Worm (Caenorhabditis elegans): ENCODE data around the gene hsp-3.

Gene hsp-3

DNA sequence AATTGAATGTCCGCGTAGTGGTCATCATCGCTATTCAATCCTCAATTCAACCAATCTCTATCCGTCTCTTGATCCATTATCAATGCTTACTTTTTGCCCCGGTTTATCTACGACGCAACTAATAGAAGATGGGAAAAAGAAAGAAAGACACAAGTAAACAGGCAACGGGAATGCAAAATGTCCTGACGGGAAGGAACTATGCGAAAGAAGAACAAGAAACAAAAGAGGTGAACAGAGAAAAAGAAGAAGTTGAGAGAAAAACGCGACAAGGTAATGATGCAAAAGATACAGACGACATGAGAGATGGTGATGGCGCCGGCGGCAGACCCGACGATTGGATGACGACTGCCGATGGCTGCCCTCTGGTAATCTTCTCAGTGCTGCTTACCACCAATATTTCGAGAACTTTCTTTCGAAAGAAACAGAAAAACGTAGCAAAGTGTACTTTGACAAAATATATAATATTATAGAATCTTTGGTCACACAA, 49.9 kb downstream of the hsp-3 start:
- TF ChIP-seq tbx-2 (tag; optimal IDR thresholded peaks at IDR 0.05), result peak; percentile 3
- TF ChIP-seq ceh-18 (tag; optimal IDR thresholded peaks at IDR 0.05), result peak; percentile 80
- TF ChIP-seq ceh-14 (tag; optimal IDR thresholded peaks at IDR 0.05), result no peak
- TF ChIP-seq pha-2 (tag; optimal IDR thresholded peaks at IDR 0.05), result no peak
- no peak for TF ChIP-seq hlh-6 (tag; optimal IDR thresholded peaks at IDR 0.05)
- peak; percentile 42 for TF ChIP-seq ref-2 (tag; optimal IDR thresholded peaks at IDR 0.05)
- no peak for TF ChIP-seq zip-5 (tag; optimal IDR thresholded peaks at IDR 0.05)
- peak; percentile 76 for TF ChIP-seq nfya-1 (tag; optimal IDR thresholded peaks at IDR 0.05)
- TF ChIP-seq rnt-1 (tag; optimal IDR thresholded peaks at IDR 0.05), result no peak
- no peak for TF ChIP-seq C38D4.7 (GFP tag; optimal IDR thresholded peaks at IDR 0.05)
- no peak for TF ChIP-seq ttx-3 (tag; optimal IDR thresholded peaks at IDR 0.05)
- TF ChIP-seq elt-2 (tag; optimal IDR thresholded peaks at IDR 0.05), result peak; percentile 31
- TF ChIP-seq dmd-4 (tag; optimal IDR thresholded peaks at IDR 0.05; ENCODE audit: borderline replicate concordance), result no peak

DNA sequence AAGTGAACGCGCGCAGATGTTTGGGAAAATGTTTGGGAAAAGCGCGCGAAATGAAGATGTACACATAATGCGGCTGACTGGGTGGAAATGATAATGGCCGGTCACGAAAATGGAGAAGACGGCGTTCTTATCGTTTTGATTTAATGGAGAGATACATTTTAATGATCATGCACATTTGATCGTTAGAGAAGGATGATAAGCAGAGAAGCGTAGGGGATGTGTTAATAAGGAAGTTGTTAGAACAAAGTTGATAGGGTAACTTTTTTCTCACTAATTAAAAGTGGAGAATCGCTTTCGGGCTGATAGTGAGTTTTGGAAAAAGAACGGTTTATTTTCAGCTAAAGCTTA, 50.9 kb downstream of the hsp-3 start:
- TF ChIP-seq sdc-2 (tag; optimal IDR thresholded peaks at IDR 0.05), result no peak
- TF ChIP-seq eyg-1 (tag; optimal IDR thresholded peaks at IDR 0.05), result no peak
- TF ChIP-seq hlh-8 (tag; optimal IDR thresholded peaks at IDR 0.05), result no peak
- no peak for TF ChIP-seq che-1 (tag; optimal IDR thresholded peaks at IDR 0.05)
- TF ChIP-seq ceh-18 (tag; optimal IDR thresholded peaks at IDR 0.05), result no peak
- TF ChIP-seq ahr-1 (tag; optimal IDR thresholded peaks at IDR 0.05), result no peak
- no peak for TF ChIP-seq ceh-31 (tag; optimal IDR thresholded peaks at IDR 0.05)
- no peak for TF ChIP-seq lin-11 (tag; optimal IDR thresholded peaks at IDR 0.05)
- no peak for TF ChIP-seq pat-9 (tag; optimal IDR thresholded peaks at IDR 0.05)
- no peak for TF ChIP-seq fkh-10 (GFP tag; optimal IDR thresholded peaks at IDR 0.05)
- no peak for TF ChIP-seq gmeb-2 (tag; optimal IDR thresholded peaks at IDR 0.05)
- no peak for TF ChIP-seq pha-4 (tag; optimal IDR thresholded peaks at IDR 0.05)

DNA sequence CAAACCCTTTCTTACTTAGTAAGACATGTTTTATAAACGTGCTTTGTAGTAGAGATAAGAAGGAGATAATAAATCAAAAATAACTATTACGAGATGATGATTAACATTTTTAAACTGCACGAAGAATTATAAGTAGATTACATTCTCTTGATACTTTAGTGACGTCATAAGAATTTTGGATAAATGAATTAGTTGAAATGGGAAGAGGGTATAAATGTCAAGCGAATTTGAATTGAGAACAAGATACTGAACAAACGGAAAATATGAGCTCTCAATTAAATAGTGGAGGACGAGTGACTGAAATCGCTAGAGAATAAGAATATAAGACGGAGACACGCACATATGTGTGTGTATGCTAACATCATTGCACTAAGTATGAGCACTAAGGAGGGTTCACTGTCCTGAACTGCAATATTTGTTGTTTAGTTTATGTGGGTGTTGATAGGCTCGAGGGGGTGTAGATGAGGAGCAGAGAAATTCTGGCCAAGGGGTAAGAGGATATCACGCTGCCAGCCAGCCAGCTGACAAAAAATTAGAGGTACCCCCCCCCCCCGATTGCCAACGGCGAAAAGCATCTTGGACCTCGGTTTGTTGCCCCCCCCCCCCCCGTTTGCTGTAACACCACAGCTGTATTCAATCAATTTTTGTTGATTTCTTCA, 51.4 kb downstream of the hsp-3 start:
- peak; percentile 34 for TF ChIP-seq pat-9 (tag; optimal IDR thresholded peaks at IDR 0.05)
- TF ChIP-seq pros-1 (tag; optimal IDR thresholded peaks at IDR 0.05), result no peak

DNA sequence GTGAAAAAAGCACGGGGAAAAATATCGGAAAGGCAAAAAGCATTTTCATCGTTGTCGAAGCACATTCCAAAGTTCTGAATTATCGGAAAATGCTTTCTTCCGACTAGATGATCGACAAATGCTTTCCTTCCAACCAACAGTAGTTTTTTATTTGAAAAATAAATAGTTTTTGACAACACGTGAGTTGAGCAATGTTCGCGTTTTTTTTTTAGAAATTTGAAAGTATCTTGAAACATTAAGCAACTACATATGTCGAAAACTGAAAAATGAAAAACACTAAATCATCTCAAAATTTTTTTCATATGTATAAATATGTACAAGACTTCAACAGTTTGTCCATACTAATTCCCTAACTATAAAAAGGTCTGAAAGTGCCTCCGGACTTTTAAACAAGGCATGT, 52.4 kb downstream of the hsp-3 start, which contains the start of gene hsp-25:
hsp-25 (minus strand) TSS at position 101 of the 400 bp plus-strand sequence.
- TF ChIP-seq T23F11.4 (GFP tag; optimal IDR thresholded peaks at IDR 0.05) (no peak), ztf-16 (tag; optimal IDR thresholded peaks at IDR 0.05) (no peak)

Data from whole organism, late embryonic.